Worm (Caenorhabditis elegans): ENCODE data around the gene klp-6.

ce11 chrIII:5047175-5047574, 16.4 kb downstream of the klp-6 start, which contains the start of gene txbp-3:
- TF ChIP-seq ama-1 (optimal IDR thresholded peaks at IDR 0.05) (no peak), B0310.2 (tag; optimal IDR thresholded peaks at IDR 0.05) (no peak), ceh-13 (GFP tag; optimal IDR thresholded peaks at IDR 0.05) (no peak), tbx-11 (GFP tag; IDR thresholded peaks at IDR 0.05) (no peak), sea-1 (GFP tag; conservative IDR thresholded peaks at IDR 0.05) (no peak)
